Fruit fly (Drosophila melanogaster) whole organism, pupa: ENCODE results near the gene Iyd.

Experiments used
- CG10348 ChIP-seq: fragments of 200-800 bp; sonication (Bioruptor generic); IDR thresholded peaks from 2 replicates; pipeline ENCODE4 v1.3.6; 2022; ENCODE audit warnings: missing biosample characterization, missing genetic modification characterization
- CG12605 ChIP-seq: fragments of 200-800 bp; sonication (Bioruptor generic); IDR thresholded peaks from 2 replicates; pipeline ENCODE4 v1.3.6; 2022; ENCODE audit warnings: missing biosample characterization, missing genetic modification characterization
- CG13204 ChIP-seq: fragments of 200-800 bp; sonication (Bioruptor generic); optimal IDR thresholded peaks from 2 replicates; lab custom pipeline; 2018; ENCODE audit warnings: missing biosample characterization, mild to moderate bottlenecking, missing genetic modification characterization, moderate library complexity
- CG14655 ChIP-seq: fragments of 200-800 bp; sonication (Bioruptor generic); optimal IDR thresholded peaks from 3 replicates; lab custom pipeline; 2017; ENCODE audit warnings: mild to moderate bottlenecking, missing biosample characterization, missing genetic modification reagents, missing genetic modification characterization
- CG15710 ChIP-seq: fragments of 200-800 bp; sonication (Bioruptor generic); optimal IDR thresholded peaks from 2 replicates; lab custom pipeline; 2018; ENCODE audit warnings: missing biosample characterization, mild to moderate bottlenecking, missing genetic modification characterization, moderate library complexity
- CG17806 ChIP-seq: fragments of 200-800 bp; sonication (Bioruptor generic); optimal IDR thresholded peaks from 2 replicates; lab custom pipeline; 2018; ENCODE audit warnings: missing biosample characterization, mild to moderate bottlenecking, missing genetic modification characterization, moderate library complexity
- CG32121 ChIP-seq: fragments of 200-800 bp; sonication (Bioruptor generic); IDR thresholded peaks from 2 replicates; pipeline ENCODE4 v1.3.6; 2022; ENCODE audit warnings: missing biosample characterization, missing genetic modification characterization
- CG34367 ChIP-seq: fragments of 200-800 bp; sonication (Bioruptor generic); optimal IDR thresholded peaks from 2 replicates; lab custom pipeline; 2018; ENCODE audit warnings: missing biosample characterization, mild to moderate bottlenecking, missing genetic modification characterization
- CG4496 ChIP-seq: fragments of 200-800 bp; sonication (Bioruptor generic); IDR thresholded peaks from 3 replicates; pipeline ENCODE4 v1.3.6; 2022; ENCODE audit warnings: missing biosample characterization, missing genetic modification characterization
- CG8159 ChIP-seq: fragments of 200-800 bp; sonication (Bioruptor generic); optimal IDR thresholded peaks from 3 replicates; lab custom pipeline; 2018; ENCODE audit warnings: missing biosample characterization, mild to moderate bottlenecking, missing genetic modification characterization, moderate library complexity
- CG8301 ChIP-seq: fragments of 200-800 bp; sonication (Bioruptor generic); optimal IDR thresholded peaks from 2 replicates; lab custom pipeline; 2018; ENCODE audit warnings: missing biosample characterization, mild to moderate bottlenecking, missing genetic modification characterization
- CG9948 ChIP-seq: fragments of 200-800 bp; sonication (Bioruptor generic); optimal IDR thresholded peaks from 2 replicates; lab custom pipeline; 2018; ENCODE audit warnings: missing biosample characterization, mild to moderate bottlenecking, missing genetic modification characterization, moderate library complexity
- D1 ChIP-seq: fragments of 200-800 bp; sonication (Bioruptor generic); optimal IDR thresholded peaks from 2 replicates; lab custom pipeline; 2018; ENCODE audit warnings: missing biosample characterization, mild to moderate bottlenecking, missing genetic modification characterization, moderate library complexity
- EcR ChIP-seq: fragments of 200-800 bp; sonication (Bioruptor generic); optimal IDR thresholded peaks from 3 replicates; lab custom pipeline; 2019; ENCODE audit warnings: missing biosample characterization, missing genetic modification characterization, mild to moderate bottlenecking, moderate library complexity, missing genetic modification reagents
- Ets98B ChIP-seq: fragments of 200-800 bp; sonication (Bioruptor generic); IDR thresholded peaks from 2 replicates; pipeline ENCODE4 v1.3.6; 2022; ENCODE audit warnings: missing biosample characterization, missing genetic modification characterization
- Pif1A ChIP-seq: fragments of 200-800 bp; sonication (Bioruptor generic); optimal IDR thresholded peaks from 3 replicates; lab custom pipeline; 2016; ENCODE audit warnings: missing biosample characterization, missing genetic modification characterization
- Pif1B ChIP-seq: fragments of 200-800 bp; sonication (Bioruptor generic); optimal IDR thresholded peaks from 3 replicates; lab custom pipeline; 2016; ENCODE audit warnings: missing biosample characterization, missing genetic modification characterization
- Snoo ChIP-seq: fragments of 200-800 bp; sonication (Bioruptor generic); optimal IDR thresholded peaks from 3 replicates; lab custom pipeline; 2017; ENCODE audit warnings: missing biosample characterization, mild to moderate bottlenecking, missing genetic modification characterization, inconsistent platforms
- fd96Ca ChIP-seq: fragments of 200-800 bp; sonication (Bioruptor generic); IDR thresholded peaks from 3 replicates; pipeline ENCODE4 v1.3.6; 2022; ENCODE audit warnings: missing biosample characterization, missing genetic modification characterization
- gl ChIP-seq: fragments of 200-800 bp; sonication (Bioruptor generic); optimal IDR thresholded peaks from 2 replicates; lab custom pipeline; 2018; ENCODE audit warnings: missing biosample characterization, mild to moderate bottlenecking, missing genetic modification characterization
- rn ChIP-seq: fragments of 200-800 bp; sonication (Bioruptor generic); IDR thresholded peaks from 2 replicates; pipeline ENCODE4 v1.3.6; 2022; ENCODE audit warnings: missing biosample characterization, missing genetic modification characterization

Iyd gene

dm6 chr3L:11092610-11092961 lies 3.5 kb downstream of the Iyd start:
- no peak for TF ChIP-seq CG8301 (tag; lab: Kevin White, UChicago)
- TF ChIP-seq CG4496: no peak
- no peak for TF ChIP-seq CG13204 (GFP tag; lab: Kevin White, UChicago)
- TF ChIP-seq rn (GFP tag; lab: Robert Waterston, UW): no peak
- no peak for TF ChIP-seq CG34367 (tag; lab: Kevin White, UChicago)
- TF ChIP-seq Snoo (tag; lab: Kevin White, UChicago): no peak
- no peak for TF ChIP-seq gl
- no peak for TF ChIP-seq Pif1B (GFP tag; lab: Kevin White, UChicago)
- TF ChIP-seq CG12605 (GFP tag; lab: Robert Waterston, UW): no peak
- TF ChIP-seq CG32121: no peak

DNA sequence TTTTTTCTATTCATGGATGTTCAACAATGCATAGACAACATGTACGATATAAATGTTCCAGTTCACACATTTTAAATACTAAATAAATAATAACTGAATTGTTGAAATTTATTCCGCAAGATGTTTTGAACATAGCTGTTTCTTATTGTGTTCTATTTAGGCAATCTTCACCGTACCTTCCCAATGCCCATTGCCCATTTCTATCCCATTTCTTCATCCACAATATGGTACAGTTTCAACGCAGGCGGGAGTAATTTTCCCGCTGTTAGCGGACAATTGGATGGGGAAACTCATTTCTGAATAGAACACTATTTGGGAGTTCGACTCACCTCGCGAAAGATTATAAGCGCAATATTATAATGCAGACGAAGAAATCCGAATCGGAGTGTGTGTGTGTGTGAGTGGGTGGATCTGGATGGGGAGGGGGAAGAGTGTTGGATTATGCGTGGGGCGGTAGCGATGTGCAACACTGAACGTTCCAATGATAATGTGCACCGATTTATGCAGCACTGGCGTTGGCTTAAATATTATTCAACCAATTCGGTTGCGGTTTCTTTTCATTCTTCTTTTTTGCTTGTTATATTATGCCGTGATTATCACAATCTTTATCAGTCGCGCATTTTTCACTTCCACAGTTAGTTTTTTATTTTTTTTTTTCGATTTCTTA lies 4.0 kb downstream of the Iyd start:
- TF ChIP-seq Pif1B (GFP tag; lab: Kevin White, UChicago): peak; percentile 50
- TF ChIP-seq Ets98B (GFP tag; lab: Robert Waterston, UW): peak; percentile 49
- TF ChIP-seq CG8159: peak; percentile 25
- peak; percentile 52; the same call in 1 of the 3 replicates for TF ChIP-seq fd96Ca (GFP tag; lab: Robert Waterston, UW)
- peak; percentile 4 for TF ChIP-seq CG8301 (tag; lab: Kevin White, UChicago)
- no peak for TF ChIP-seq rn (GFP tag; lab: Robert Waterston, UW)
- TF ChIP-seq CG4496: peak; percentile 50
- TF ChIP-seq CG12605 (GFP tag; lab: Robert Waterston, UW): 0 out of 2 replicates have a peak, but pooled peaks have one; percentile 21
- TF ChIP-seq Snoo (tag; lab: Kevin White, UChicago): peak; percentile 60
- TF ChIP-seq CG13204 (GFP tag; lab: Kevin White, UChicago): peak; percentile 34
- TF ChIP-seq CG10348 (GFP tag; lab: Robert Waterston, UW): no peak
- TF ChIP-seq CG15710 (tag; lab: Kevin White, UChicago): peak; percentile 23
- no peak for TF ChIP-seq D1
- peak; percentile 36 for TF ChIP-seq Pif1A
- TF ChIP-seq CG32121: peak; percentile 57; the same call in 1 of the 2 replicates
- peak; percentile 33 for TF ChIP-seq CG14655

DNA sequence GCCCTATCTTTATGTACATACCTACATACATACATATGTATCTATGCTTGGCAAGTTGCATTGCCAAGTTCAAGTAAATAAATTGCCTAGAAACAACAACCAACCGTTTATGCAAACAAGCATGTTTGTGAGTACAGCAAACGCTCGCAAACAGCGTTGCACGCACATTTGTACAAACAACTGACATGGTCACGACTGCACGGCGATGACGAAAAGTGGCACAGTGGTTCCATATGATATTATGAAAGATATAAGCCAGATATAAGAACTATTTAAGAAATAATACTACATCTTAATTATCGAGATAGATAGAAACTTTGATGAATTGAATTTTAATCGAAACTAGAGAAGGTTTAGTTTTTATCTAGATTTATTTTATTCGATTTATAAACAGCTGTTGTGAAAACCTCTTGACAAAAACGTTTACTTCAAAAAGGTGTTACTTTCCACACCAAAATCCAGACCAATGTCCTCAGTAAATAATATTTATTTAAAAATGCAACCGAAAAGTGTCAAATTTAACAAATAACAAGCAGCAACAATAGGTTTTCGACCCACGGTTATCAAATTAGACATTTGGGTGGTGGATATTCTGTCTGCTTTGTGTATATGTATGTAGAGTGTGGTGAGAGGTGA lies 6.1 kb downstream of the Iyd start:
- TF ChIP-seq rn (GFP tag; lab: Robert Waterston, UW) (no peak), CG15710 (tag; lab: Kevin White, UChicago) (no peak), CG12605 (GFP tag; lab: Robert Waterston, UW) (no peak), CG13204 (GFP tag; lab: Kevin White, UChicago) (no peak), CG8159 (peak; percentile 31), Pif1B (GFP tag; lab: Kevin White, UChicago) (peak; percentile 72), CG17806 (tag; lab: Kevin White, UChicago) (no peak), CG14655 (peak; percentile 71), CG8301 (tag; lab: Kevin White, UChicago) (peak; percentile 59), CG9948 (tag; lab: Kevin White, UChicago) (peak; percentile 39), Pif1A (peak; percentile 63), Ets98B (GFP tag; lab: Robert Waterston, UW) (peak; percentile 49), CG32121 (peak; percentile 63), CG4496 (no peak), Snoo (tag; lab: Kevin White, UChicago) (peak; percentile 38), gl (no peak), D1 (no peak), CG34367 (tag; lab: Kevin White, UChicago) (no peak), CG10348 (GFP tag; lab: Robert Waterston, UW) (no peak), EcR (no peak)

- TF ChIP-seq CG34367 (tag; lab: Kevin White, UChicago): no peak
- TF ChIP-seq Pif1A: no peak
- no peak for TF ChIP-seq CG10348 (GFP tag; lab: Robert Waterston, UW)
- TF ChIP-seq Snoo (tag; lab: Kevin White, UChicago): no peak
- TF ChIP-seq EcR: no peak
- TF ChIP-seq CG13204 (GFP tag; lab: Kevin White, UChicago): no peak
- TF ChIP-seq CG8301 (tag; lab: Kevin White, UChicago): no peak
- TF ChIP-seq CG12605 (GFP tag; lab: Robert Waterston, UW): no peak
- TF ChIP-seq CG15710 (tag; lab: Kevin White, UChicago): no peak
- TF ChIP-seq rn (GFP tag; lab: Robert Waterston, UW): no peak
- no peak for TF ChIP-seq CG17806 (tag; lab: Kevin White, UChicago)
- no peak for TF ChIP-seq Pif1B (GFP tag; lab: Kevin White, UChicago)
- TF ChIP-seq CG4496: no peak
- no peak for TF ChIP-seq fd96Ca (GFP tag; lab: Robert Waterston, UW)
- no peak for TF ChIP-seq CG14655
- TF ChIP-seq gl: no peak
- no peak for TF ChIP-seq CG32121
- TF ChIP-seq CG9948 (tag; lab: Kevin White, UChicago): no peak
- TF ChIP-seq, all 21 proteins: peak for 0
These were observed 10.2 kb downstream of the Iyd start for dm6 chr3L:11085810-11086209.

- TF ChIP-seq CG8159 (peak; percentile 97), CG4496 (peak; percentile 99), Pif1A (peak; percentile 98), EcR (peak; percentile 74), Snoo (tag; lab: Kevin White, UChicago) (peak; percentile 84), CG13204 (GFP tag; lab: Kevin White, UChicago) (peak; percentile 93), CG10348 (GFP tag; lab: Robert Waterston, UW) (peak; percentile 94), D1 (peak; percentile 95), fd96Ca (GFP tag; lab: Robert Waterston, UW) (peak; percentile 96), CG14655 (peak; percentile 99), Ets98B (GFP tag; lab: Robert Waterston, UW) (peak; percentile 99), CG8301 (tag; lab: Kevin White, UChicago) (peak; percentile 99), rn (GFP tag; lab: Robert Waterston, UW) (peak; percentile 98), CG12605 (GFP tag; lab: Robert Waterston, UW) (peak; percentile 99), Pif1B (GFP tag; lab: Kevin White, UChicago) (peak; percentile 96), gl (peak; percentile 93), CG17806 (tag; lab: Kevin White, UChicago) (peak; percentile 98), CG34367 (tag; lab: Kevin White, UChicago) (peak; percentile 98), CG15710 (tag; lab: Kevin White, UChicago) (peak; percentile 98), CG9948 (tag; lab: Kevin White, UChicago) (peak; percentile 98), CG32121 (peak; percentile 99)
These were observed 11.4 kb downstream of the Iyd start for dm6 chr3L:11084557-11085231.
